Fruit fly (Drosophila melanogaster): ENCODE results near the gene CG17959.

The CG17959 gene

DNA sequence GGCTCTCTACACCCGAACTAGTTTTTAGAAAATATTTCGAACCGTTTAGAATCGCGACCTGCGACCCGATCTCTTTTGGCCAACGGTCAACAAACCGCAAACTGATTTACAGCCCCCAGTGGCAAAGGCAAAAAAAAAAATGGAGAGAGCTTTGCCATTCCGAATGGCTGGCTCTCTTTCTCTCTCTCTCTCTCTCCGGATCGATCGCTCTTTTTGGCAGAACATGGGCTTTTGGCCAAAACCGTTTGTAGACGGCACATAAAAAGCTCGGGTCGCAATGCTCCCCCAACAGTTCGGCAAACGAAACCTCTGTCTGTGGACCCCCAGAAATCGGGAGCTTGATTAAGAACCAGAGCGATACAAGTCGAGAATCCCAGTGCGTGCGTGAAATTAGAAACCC is 17.4 kb upstream of the CG17959 start, which contains the start of gene CG32793:
CG32793 (plus strand) TSS at position 301 of the 400 bp plus-strand sequence.
- TF ChIP-seq lola (GFP tag; optimal IDR thresholded peaks at IDR 0.05) (no peak), CrebA (GFP tag; optimal IDR thresholded peaks at IDR 0.05; ENCODE audit: borderline replicate concordance) (no peak), brk (GFP tag; optimal IDR thresholded peaks at IDR 0.05) (no peak), pan (optimal IDR thresholded peaks at IDR 0.05) (no peak), sv (GFP tag; optimal IDR thresholded peaks at IDR 0.05) (no peak), Sp1 (GFP tag; optimal IDR thresholded peaks at IDR 0.05) (no peak), CG9705 (GFP tag; optimal IDR thresholded peaks at IDR 0.05) (no peak)

- no peak for TF ChIP-seq CrebA (GFP tag; optimal IDR thresholded peaks at IDR 0.05; ENCODE audit: borderline replicate concordance)
- no peak for TF ChIP-seq lola (GFP tag; optimal IDR thresholded peaks at IDR 0.05)
- no peak for TF ChIP-seq woc (GFP tag; optimal IDR thresholded peaks at IDR 0.05)
- no peak for TF ChIP-seq Jra (GFP tag; optimal IDR thresholded peaks at IDR 0.05)
- TF ChIP-seq Dfd (GFP tag; optimal IDR thresholded peaks at IDR 0.05), result no peak
- TF ChIP-seq dmrt93B (GFP tag; optimal IDR thresholded peaks at IDR 0.05), result no peak
- TF ChIP-seq Rel (GFP tag; optimal IDR thresholded peaks at IDR 0.05), result no peak
- no peak for TF ChIP-seq Rel (tag; optimal IDR thresholded peaks at IDR 0.05)
- no peak for TF ChIP-seq Hnf4 (GFP tag; optimal IDR thresholded peaks at IDR 0.05)
- no peak for TF ChIP-seq tai (GFP tag; optimal IDR thresholded peaks at IDR 0.05)
Observed at dm6 chrX:2934827-2935226, 12.1 kb upstream of the CG17959 start, which contains the start of gene CG3592. TSS of gene CG3592 (plus strand) at chrX:2935127.

- no peak for TF ChIP-seq Dfd (GFP tag; optimal IDR thresholded peaks at IDR 0.05)
- no peak for TF ChIP-seq dsf (GFP tag; optimal IDR thresholded peaks at IDR 0.05; ENCODE audit: borderline replicate concordance)
- TF ChIP-seq ey (GFP tag; optimal IDR thresholded peaks at IDR 0.05), result no peak
- no peak for TF ChIP-seq Hr83 (GFP tag; optimal IDR thresholded peaks at IDR 0.05; ENCODE audit: poor library complexity, severe bottlenecking)
Observed at dm6 chrX:2936727-2937126, 10.2 kb upstream of the CG17959 start, which contains the start of gene CG3598. TSS of gene CG3598 (plus strand) at chrX:2937027.

DNA sequence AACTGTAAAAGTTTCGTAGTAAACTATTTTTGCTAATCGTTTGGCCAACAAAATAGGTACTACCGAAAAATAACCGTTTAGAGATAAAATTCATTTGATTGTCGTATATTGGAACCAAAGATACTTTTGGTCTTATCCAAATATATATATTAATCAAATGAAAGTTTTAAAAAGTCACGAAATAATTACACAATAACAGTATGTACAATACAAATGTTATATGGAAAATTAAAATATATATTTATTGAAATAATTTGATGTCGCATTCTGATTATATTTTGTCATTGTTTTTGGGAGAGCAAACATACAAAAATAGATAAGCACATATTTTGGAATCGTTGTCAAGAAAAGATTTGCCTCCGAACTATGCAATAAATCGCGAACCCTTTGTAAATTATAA is 8.3 kb upstream of the CG17959 start, which contains the start of gene CG14420:
CG14420 (plus strand) TSS at position 301 of the 400 bp plus-strand sequence.
- TF ChIP-seq usp (GFP tag; optimal IDR thresholded peaks at IDR 0.05) (no peak), Dif (GFP tag; optimal IDR thresholded peaks at IDR 0.05; ENCODE audit: partially characterized antibody) (no peak), Mio (GFP tag; optimal IDR thresholded peaks at IDR 0.05) (no peak), Sp1 (GFP tag; optimal IDR thresholded peaks at IDR 0.05) (no peak), CrebA (GFP tag; optimal IDR thresholded peaks at IDR 0.05; ENCODE audit: borderline replicate concordance) (no peak), pan (optimal IDR thresholded peaks at IDR 0.05) (no peak), sv (GFP tag; optimal IDR thresholded peaks at IDR 0.05) (no peak), Rel (GFP tag; optimal IDR thresholded peaks at IDR 0.05) (no peak), Rel (tag; optimal IDR thresholded peaks at IDR 0.05) (no peak), N (GFP tag; optimal IDR thresholded peaks at IDR 0.05) (no peak), br (GFP tag; optimal IDR thresholded peaks at IDR 0.05) (no peak), Dfd (GFP tag; optimal IDR thresholded peaks at IDR 0.05) (no peak), CG9705 (GFP tag; optimal IDR thresholded peaks at IDR 0.05) (no peak), Abd-B (GFP tag; optimal IDR thresholded peaks at IDR 0.05) (no peak), fru (GFP tag; optimal IDR thresholded peaks at IDR 0.05) (no peak), Vsx2 (GFP tag; optimal IDR thresholded peaks at IDR 0.05; ENCODE audit: partially characterized antibody) (no peak), lola (GFP tag; optimal IDR thresholded peaks at IDR 0.05) (no peak), HLH106 (tag; optimal IDR thresholded peaks at IDR 0.05) (no peak), GATAd (GFP tag; optimal IDR thresholded peaks at IDR 0.05) (no peak)

DNA sequence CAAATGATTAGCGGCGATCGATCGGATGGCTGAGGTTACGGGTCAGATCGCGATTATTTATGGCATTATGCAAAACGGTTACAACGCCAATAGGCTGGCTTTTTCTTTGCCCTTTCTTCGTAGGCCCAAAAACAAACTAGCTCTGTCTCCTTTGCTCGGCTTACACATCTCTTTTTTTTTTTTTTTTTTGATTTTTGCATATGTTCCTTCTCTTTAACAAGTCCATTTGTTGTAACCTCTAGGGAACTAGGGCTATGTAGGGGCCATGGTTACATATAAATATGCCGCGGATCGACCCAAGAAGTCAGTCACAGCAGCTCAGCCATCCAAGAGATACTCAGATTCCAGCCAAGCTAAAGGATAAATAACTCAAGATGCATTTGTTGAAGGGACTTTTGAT is 5.8 kb upstream of the CG17959 start, which contains the start of gene CG14421:
CG14421 (plus strand) TSS at position 301 of the 400 bp plus-strand sequence.
- no peak for TF ChIP-seq Jra (GFP tag; optimal IDR thresholded peaks at IDR 0.05)
- TF ChIP-seq sage (GFP tag; optimal IDR thresholded peaks at IDR 0.05), result no peak
- no peak for TF ChIP-seq dsf (GFP tag; optimal IDR thresholded peaks at IDR 0.05; ENCODE audit: borderline replicate concordance)
- TF ChIP-seq Sp1 (GFP tag; optimal IDR thresholded peaks at IDR 0.05), result no peak

- TF ChIP-seq br (GFP tag; optimal IDR thresholded peaks at IDR 0.05) (no peak), fru (GFP tag; optimal IDR thresholded peaks at IDR 0.05) (no peak), sage (GFP tag; optimal IDR thresholded peaks at IDR 0.05) (no peak), Rel (GFP tag; optimal IDR thresholded peaks at IDR 0.05) (no peak), Rel (tag; optimal IDR thresholded peaks at IDR 0.05) (no peak), Hr83 (GFP tag; optimal IDR thresholded peaks at IDR 0.05; ENCODE audit: poor library complexity, severe bottlenecking) (no peak), usp (GFP tag; optimal IDR thresholded peaks at IDR 0.05) (no peak), h (GFP tag; optimal IDR thresholded peaks at IDR 0.05) (no peak)
Observed at dm6 chrX:2943086-2943485, 3.8 kb upstream of the CG17959 start, which contains the start of gene CG14422. TSS of gene CG14422 (plus strand) at chrX:2943386.

Data from whole organism, wandering third instar larva.